Worm (Caenorhabditis elegans) whole organism, L3 larva: ENCODE measurements around the gene Y105C5A.1274.

Source experiments
- R02D3.7 ChIP-seq: fragments of 150-350 bp; optimal IDR thresholded peaks from 2 replicates; lab custom pipeline; 2014; ENCODE audit warnings: missing biosample characterization, missing genetic modification characterization
- ZK546.5 ChIP-seq: sonication (generic microtip); optimal IDR thresholded peaks from 2 replicates; lab custom pipeline; 2017; ENCODE audit warnings: missing biosample characterization, missing genetic modification characterization
- ceh-16 ChIP-seq: sonication (generic microtip); optimal IDR thresholded peaks from 2 replicates; lab custom pipeline; 2017; ENCODE audit warnings: missing biosample characterization, missing genetic modification characterization
- ceh-28 ChIP-seq: fragments of 150-350 bp; optimal IDR thresholded peaks from 2 replicates; lab custom pipeline; 2014; ENCODE audit warnings: missing biosample characterization, missing genetic modification reagents, missing genetic modification characterization
- ceh-82 ChIP-seq: fragments of 150-350 bp; optimal IDR thresholded peaks from 2 replicates; lab custom pipeline; 2014; ENCODE audit warnings: missing biosample characterization, missing genetic modification characterization
- ceh-9 ChIP-seq: sonication (generic microtip); optimal IDR thresholded peaks from 2 replicates; lab custom pipeline; 2018; ENCODE audit warnings: missing biosample characterization, missing genetic modification characterization
- egl-27 ChIP-seq: sonication (generic microtip); optimal IDR thresholded peaks from 4 replicates; lab custom pipeline; 2017; ENCODE audit warnings: missing biosample characterization, missing genetic modification reagents, missing genetic modification characterization
- elt-1 ChIP-seq: fragments of 150-350 bp; optimal IDR thresholded peaks from 2 replicates; lab custom pipeline; 2014; ENCODE audit warnings: missing biosample characterization, missing genetic modification characterization
- elt-3 ChIP-seq, 3 experiments: fragments of 150-350 bp in 1 of 3; sonication (generic microtip) in 2 of 3; optimal IDR thresholded peaks; 2 replicates in 2 of 3; 4 replicates in 1 of 3; lab custom pipeline; 2014 to 2017; ENCODE audit warnings: missing biosample characterization in 3 of 3, missing genetic modification characterization in 3 of 3
- eor-1 ChIP-seq, 2 experiments: fragments of 150-350 bp; optimal IDR thresholded peaks; 2 replicates each; lab custom pipeline; 2014 to 2018; ENCODE audit warnings: missing biosample characterization in 2 of 2, missing genetic modification characterization in 2 of 2
- fkh-10 ChIP-seq: sonication (generic microtip); optimal IDR thresholded peaks from 2 replicates; lab custom pipeline; 2017; ENCODE audit warnings: missing biosample characterization, missing genetic modification reagents, missing genetic modification characterization
- fkh-2 ChIP-seq: fragments of 150-350 bp; optimal IDR thresholded peaks from 2 replicates; lab custom pipeline; 2014; ENCODE audit warnings: missing biosample characterization, missing genetic modification reagents, missing genetic modification characterization
- fos-1 ChIP-seq: fragments of 150-350 bp; optimal IDR thresholded peaks from 2 replicates; lab custom pipeline; 2014; ENCODE audit warnings: missing biosample characterization, missing genetic modification characterization
- jun-1 ChIP-seq: fragments of 150-350 bp; optimal IDR thresholded peaks from 2 replicates; lab custom pipeline; 2014; ENCODE audit warnings: missing biosample characterization, missing genetic modification reagents, missing genetic modification characterization
- lin-39 ChIP-seq: fragments of 150-350 bp; optimal IDR thresholded peaks from 2 replicates; lab custom pipeline; 2018; ENCODE audit warnings: missing biosample characterization, missing genetic modification reagents, missing genetic modification characterization
- lsy-12 ChIP-seq: sonication (generic microtip); optimal IDR thresholded peaks from 2 replicates; lab custom pipeline; 2016; ENCODE audit warnings: mild to moderate bottlenecking, missing genetic modification characterization, missing compliant biosample characterization
- mml-1 ChIP-seq: fragments of 150-350 bp; sonication (generic microtip); optimal IDR thresholded peaks from 3 replicates; lab custom pipeline; 2014; ENCODE audit warnings: missing biosample characterization, missing genetic modification characterization
- nfya-1 ChIP-seq: sonication (generic microtip); optimal IDR thresholded peaks from 2 replicates; lab custom pipeline; 2017; ENCODE audit warnings: missing genetic modification characterization, mild to moderate bottlenecking, missing compliant biosample characterization, antibody characterized with exemption, moderate library complexity; ENCODE audit not compliant: insufficient read depth
- nhr-11 ChIP-seq: fragments of 150-350 bp; optimal IDR thresholded peaks from 2 replicates; lab custom pipeline; 2014; ENCODE audit warnings: missing biosample characterization, missing genetic modification characterization
- nhr-12 ChIP-seq: fragments of 150-350 bp; optimal IDR thresholded peaks from 2 replicates; lab custom pipeline; 2014; ENCODE audit warnings: missing biosample characterization, missing genetic modification characterization
- nhr-23 ChIP-seq: fragments of 150-350 bp; optimal IDR thresholded peaks from 2 replicates; lab custom pipeline; 2014; ENCODE audit warnings: missing biosample characterization, missing genetic modification reagents, missing genetic modification characterization
- nhr-237 ChIP-seq: fragments of 150-350 bp; optimal IDR thresholded peaks from 2 replicates; lab custom pipeline; 2014; ENCODE audit warnings: missing biosample characterization, missing genetic modification characterization
- nhr-28 ChIP-seq: fragments of 150-350 bp; optimal IDR thresholded peaks from 2 replicates; lab custom pipeline; 2014; ENCODE audit warnings: missing biosample characterization, missing genetic modification characterization
- nhr-43 ChIP-seq: sonication (generic microtip); optimal IDR thresholded peaks from 2 replicates; lab custom pipeline; 2016; ENCODE audit warnings: mild to moderate bottlenecking, missing genetic modification characterization, missing compliant biosample characterization; ENCODE audit not compliant: poor library complexity, severe bottlenecking
- nhr-76 ChIP-seq: fragments of 150-350 bp; sonication (generic microtip); optimal IDR thresholded peaks from 5 replicates; lab custom pipeline; 2014; ENCODE audit warnings: missing biosample characterization, missing genetic modification characterization
- nhr-77 ChIP-seq: fragments of 150-350 bp; optimal IDR thresholded peaks from 2 replicates; lab custom pipeline; 2014; ENCODE audit warnings: missing biosample characterization, missing genetic modification characterization
- pha-4 ChIP-seq: fragments of 150-350 bp; optimal IDR thresholded peaks from 2 replicates; lab custom pipeline; 2014; ENCODE audit warnings: missing biosample characterization, missing genetic modification reagents, missing genetic modification characterization
- pqm-1 ChIP-seq: fragments of 150-350 bp; optimal IDR thresholded peaks from 2 replicates; lab custom pipeline; 2017; ENCODE audit warnings: missing biosample characterization, missing genetic modification characterization, inconsistent platforms
- skn-1 ChIP-seq: fragments of 150-350 bp; optimal IDR thresholded peaks from 2 replicates; lab custom pipeline; 2014; ENCODE audit warnings: missing biosample characterization, missing genetic modification characterization
- snpc-4 ChIP-seq: fragments of 150-350 bp; optimal IDR thresholded peaks from 2 replicates; lab custom pipeline; 2014; ENCODE audit warnings: missing biosample characterization, missing genetic modification characterization
- tbx-2 ChIP-seq: sonication (generic microtip); optimal IDR thresholded peaks from 2 replicates; lab custom pipeline; 2016; ENCODE audit warnings: mild to moderate bottlenecking, missing genetic modification characterization, missing compliant biosample characterization
- unc-39 ChIP-seq: sonication (generic microtip); optimal IDR thresholded peaks from 4 replicates; lab custom pipeline; 2017; ENCODE audit warnings: missing biosample characterization, missing genetic modification characterization
- unc-62 ChIP-seq: fragments of 150-350 bp; sonication (generic microtip); optimal IDR thresholded peaks from 4 replicates; lab custom pipeline; 2014; ENCODE audit warnings: missing biosample characterization, missing genetic modification reagents, missing genetic modification characterization
- zag-1 ChIP-seq: fragments of 150-350 bp; optimal IDR thresholded peaks from 2 replicates; lab custom pipeline; 2014; ENCODE audit warnings: missing biosample characterization, missing genetic modification characterization
- ztf-11 ChIP-seq: fragments of 150-350 bp; optimal IDR thresholded peaks from 2 replicates; lab custom pipeline; 2014; ENCODE audit warnings: missing biosample characterization, missing genetic modification characterization
- ztf-4 ChIP-seq: fragments of 150-350 bp; optimal IDR thresholded peaks from 2 replicates; lab custom pipeline; 2014; ENCODE audit warnings: missing biosample characterization, missing genetic modification characterization

Y105C5A.1274 gene

DNA sequence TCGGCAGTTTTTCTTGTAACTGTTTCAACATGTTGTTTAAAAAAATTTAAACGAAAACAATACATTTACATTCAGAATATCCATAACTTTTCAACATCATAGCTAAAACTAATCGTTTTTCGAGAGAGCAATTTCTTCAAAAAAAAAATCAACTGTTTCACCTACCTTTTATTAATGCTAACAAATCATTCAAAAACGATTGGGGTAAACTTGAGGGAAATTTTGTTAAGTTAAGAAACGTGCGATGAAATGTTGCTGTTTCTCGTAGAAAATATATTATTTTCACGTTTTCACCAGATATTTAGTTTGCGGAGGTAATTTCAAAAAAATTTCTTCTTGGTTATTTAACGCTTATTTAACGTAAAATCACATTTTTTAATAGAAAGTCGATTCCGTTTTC is 28.1 kb upstream of the Y105C5A.1274 start:
- no peak for TF ChIP-seq ztf-4 (tag; lab: Kevin White, UChicago)
- TF ChIP-seq nhr-28 = no peak
- TF ChIP-seq nhr-77 = no peak
- no peak for TF ChIP-seq nhr-12 (tag; lab: Kevin White, UChicago)
- no peak for TF ChIP-seq skn-1 (tag; lab: Kevin White, UChicago)
- no peak for TF ChIP-seq pha-4 (tag; lab: Kevin White, UChicago)
- TF ChIP-seq eor-1 (tag; optimal IDR thresholded peaks at IDR 0.05; lab: Kevin White, UChicago) = no peak
- no peak for TF ChIP-seq ceh-9 (tag; lab: Kevin White, UChicago)
- TF ChIP-seq fos-1 (tag; lab: Kevin White, UChicago) = no peak
- no peak for TF ChIP-seq ztf-11 (tag; lab: Kevin White, UChicago)
- no peak for TF ChIP-seq tbx-2 (tag; lab: Kevin White, UChicago)
- no peak for TF ChIP-seq nhr-237 (tag; lab: Kevin White, UChicago)
- no peak for TF ChIP-seq nhr-11 (tag; lab: Kevin White, UChicago)

- TF ChIP-seq lin-39 (tag; lab: Kevin White, UChicago) = no peak
- TF ChIP-seq elt-3 (tag; optimal IDR thresholded peaks at IDR 0.05; lab: Kevin White, UChicago) = no peak
- TF ChIP-seq unc-62 (GFP tag; lab: Kevin White, UChicago) = no peak
- TF ChIP-seq nhr-237 (tag; lab: Kevin White, UChicago) = no peak
- no peak for TF ChIP-seq R02D3.7
- no peak for TF ChIP-seq jun-1
- no peak for TF ChIP-seq nhr-77
- TF ChIP-seq nfya-1 (tag; lab: Kevin White, UChicago) = no peak
- no peak for TF ChIP-seq ceh-82
- TF ChIP-seq ceh-9 (tag; lab: Kevin White, UChicago) = no peak
Observed at ce11 chrIV:15613141-15613540, 21.4 kb upstream of the Y105C5A.1274 start.

DNA sequence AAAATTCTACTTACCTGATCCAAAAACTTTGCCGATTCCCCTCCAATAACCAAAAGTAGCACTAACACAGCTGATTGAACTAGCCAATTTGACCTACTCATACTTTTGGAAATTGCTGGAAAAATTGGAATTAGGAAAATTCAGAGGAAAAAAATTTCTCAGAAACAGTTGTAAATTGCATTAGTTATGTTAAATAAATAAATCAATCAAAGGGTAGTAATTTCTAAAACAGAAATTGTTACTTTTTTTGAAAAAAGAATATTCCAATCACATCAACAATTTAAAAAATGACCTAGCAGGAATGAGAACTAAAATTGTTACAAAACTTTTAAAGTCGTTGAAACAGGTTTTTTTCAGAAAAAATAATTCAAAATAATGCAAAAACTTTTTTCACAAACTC is 17.6 kb upstream of the Y105C5A.1274 start, which contains the start of gene Y105C5A.8:
Gene Y105C5A.8 (minus strand): TSS at position 101 of the 400 bp plus-strand sequence.
- TF ChIP-seq snpc-4 (tag; lab: Kevin White, UChicago) = no peak
- TF ChIP-seq unc-62 (GFP tag; lab: Kevin White, UChicago) = no peak
- no peak for TF ChIP-seq fkh-2 (tag; lab: Kevin White, UChicago)
- no peak for TF ChIP-seq jun-1
- no peak for TF ChIP-seq ceh-16
- no peak for TF ChIP-seq mml-1
- TF ChIP-seq nhr-12 (tag; lab: Kevin White, UChicago) = no peak
- no peak for TF ChIP-seq ceh-9 (tag; lab: Kevin White, UChicago)
- no peak for TF ChIP-seq nhr-43
- TF ChIP-seq tbx-2 (tag; lab: Kevin White, UChicago) = no peak
- TF ChIP-seq nhr-23 (tag; lab: Kevin White, UChicago) = no peak
- TF ChIP-seq ceh-28 (tag; lab: Kevin White, UChicago) = no peak
- no peak for TF ChIP-seq pqm-1 (tag; lab: Kevin White, UChicago)
- TF ChIP-seq nhr-77 = no peak
- no peak for TF ChIP-seq nhr-76 (tag; lab: Kevin White, UChicago)
- TF ChIP-seq pha-4 (tag; lab: Kevin White, UChicago) = no peak
- TF ChIP-seq elt-1 (tag; lab: Kevin White, UChicago) = no peak
- TF ChIP-seq zag-1 = no peak

- TF ChIP-seq jun-1 = no peak
- TF ChIP-seq ztf-4 (tag; lab: Kevin White, UChicago) = no peak
- no peak for TF ChIP-seq lsy-12 (tag; lab: Kevin White, UChicago)
- TF ChIP-seq fkh-10 (GFP tag; lab: Kevin White, UChicago) = no peak
- TF ChIP-seq egl-27 (tag; lab: Kevin White, UChicago) = no peak
- no peak for TF ChIP-seq elt-3 (tag; optimal IDR thresholded peaks at IDR 0.05; lab: Kevin White, UChicago)
- no peak for TF ChIP-seq unc-39 (tag; lab: Kevin White, UChicago)
- no peak for TF ChIP-seq nhr-76 (tag; lab: Kevin White, UChicago)
- TF ChIP-seq ceh-28 (tag; lab: Kevin White, UChicago) = no peak
- no peak for TF ChIP-seq fos-1 (tag; lab: Kevin White, UChicago)
- no peak for TF ChIP-seq fkh-2 (tag; lab: Kevin White, UChicago)
- TF ChIP-seq nhr-11 (tag; lab: Kevin White, UChicago) = no peak
- TF ChIP-seq zag-1 = no peak
- no peak for TF ChIP-seq nhr-23 (tag; lab: Kevin White, UChicago)
- TF ChIP-seq ZK546.5 = no peak
Observed at ce11 chrIV:15617667-15618066, 16.9 kb upstream of the Y105C5A.1274 start.
